Fruit fly (Drosophila melanogaster) whole organism, adult: ENCODE measurements around the gene CG43783.

ENCODE experiments used
- CG5204 ChIP-seq: fragments of 200-800 bp; sonication (Bioruptor generic); optimal IDR thresholded peaks from 2 replicates; lab custom pipeline; 2016; ENCODE audit warnings: missing biosample characterization, missing genetic modification characterization
- Clk ChIP-seq: fragments of 200-800 bp; sonication (Bioruptor generic); optimal IDR thresholded peaks from 2 replicates; lab custom pipeline; 2017; ENCODE audit warnings: missing biosample characterization, missing genetic modification characterization
- Mnt ChIP-seq: fragments of 200-800 bp; sonication (Bioruptor generic); optimal IDR thresholded peaks from 2 replicates; lab custom pipeline; 2016; ENCODE audit warnings: missing biosample characterization, mild to moderate bottlenecking, missing genetic modification characterization
- kay ChIP-seq: fragments of 200-800 bp; sonication (Bioruptor generic); peaks from one replicate; lab custom pipeline; 2016; ENCODE audit warnings: missing biosample characterization, missing genetic modification characterization, borderline replicate concordance
- pad ChIP-seq: fragments of 200-800 bp; sonication (Bioruptor generic); optimal IDR thresholded peaks from 3 replicates; lab custom pipeline; 2017; ENCODE audit warnings: missing biosample characterization, missing genetic modification characterization, mild to moderate bottlenecking, moderate library complexity, missing genetic modification reagents

dm6 chr3L:8964458-8964857 lies 10.4 kb upstream of the CG43783 start, which contains the start of gene ValRS-m:
- TF ChIP-seq CG5204 (GFP tag; lab: Kevin White, UChicago): no peak
- no peak for TF ChIP-seq pad (GFP tag; lab: Kevin White, UChicago)
- no peak for TF ChIP-seq Clk (GFP tag; lab: Kevin White, UChicago)
- no peak for TF ChIP-seq kay (GFP tag; lab: Kevin White, UChicago)
- TF ChIP-seq Mnt (GFP tag; lab: Kevin White, UChicago): no peak
